Fruit fly (Drosophila melanogaster) whole organism, embryonic: Measurements from ENCODE around the gene dlg1.

Source experiments
- Blimp-1 ChIP-seq: fragments of 200-800 bp; sonication (Bioruptor generic); optimal IDR thresholded peaks from 3 replicates; lab custom pipeline; 2018; ENCODE audit warnings: missing biosample characterization, missing genetic modification characterization, mild to moderate bottlenecking, moderate library complexity, missing genetic modification reagents
- BtbVII ChIP-seq: fragments of 200-800 bp; sonication (Bioruptor generic); optimal IDR thresholded peaks from 3 replicates; lab custom pipeline; 2017; ENCODE audit warnings: missing biosample characterization, mild to moderate bottlenecking, missing genetic modification characterization
- CG10147 ChIP-seq: fragments of 200-800 bp; sonication (Bioruptor generic); optimal IDR thresholded peaks from 2 replicates; lab custom pipeline; 2019; ENCODE audit warnings: missing biosample characterization, mild to moderate bottlenecking, missing genetic modification characterization, moderate library complexity
- CG10543 ChIP-seq: fragments of 200-800 bp; sonication (Bioruptor generic); optimal IDR thresholded peaks from 3 replicates; lab custom pipeline; 2017; ENCODE audit warnings: missing biosample characterization, mild to moderate bottlenecking, missing genetic modification characterization, moderate library complexity
- CG11247 ChIP-seq: fragments of 200-800 bp; sonication (Bioruptor generic); IDR thresholded peaks from 2 replicates; pipeline ENCODE4 v1.3.6; 2022; ENCODE audit warnings: missing biosample characterization, missing genetic modification characterization
- CG12219 ChIP-seq: fragments of 200-800 bp; sonication (Bioruptor generic); optimal IDR thresholded peaks from 3 replicates; lab custom pipeline; 2018; ENCODE audit warnings: missing biosample characterization, mild to moderate bottlenecking, missing genetic modification characterization
- CG12299 ChIP-seq: fragments of 200-800 bp; sonication (Bioruptor generic); optimal IDR thresholded peaks from 2 replicates; lab custom pipeline; 2018; ENCODE audit warnings: missing biosample characterization, mild to moderate bottlenecking, missing genetic modification characterization
- CG1233 ChIP-seq: fragments of 200-800 bp; sonication (Bioruptor generic); optimal IDR thresholded peaks from 4 replicates; lab custom pipeline; 2018; ENCODE audit warnings: missing biosample characterization, mild to moderate bottlenecking, missing genetic modification characterization
- CG12769 ChIP-seq: fragments of 200-800 bp; sonication (Bioruptor generic); optimal IDR thresholded peaks from 2 replicates; lab custom pipeline; 2019; ENCODE audit warnings: missing biosample characterization, mild to moderate bottlenecking, missing genetic modification characterization, moderate library complexity
- CG13287 ChIP-seq: fragments of 200-800 bp; sonication (Bioruptor generic); IDR thresholded peaks from 2 replicates; pipeline ENCODE4 v1.3.6; 2022; ENCODE audit warnings: missing biosample characterization, missing genetic modification characterization; ENCODE audit not compliant: partially characterized antibody
- CG13424 ChIP-seq: fragments of 200-800 bp; sonication (Bioruptor generic); optimal IDR thresholded peaks from 2 replicates; lab custom pipeline; 2019; ENCODE audit warnings: missing biosample characterization, mild to moderate bottlenecking, missing genetic modification characterization, moderate library complexity
- CG3726 ChIP-seq: fragments of 200-800 bp; sonication (Bioruptor generic); IDR thresholded peaks from 3 replicates; pipeline ENCODE4, ENCODE4 v1.3.6; 2022; ENCODE audit warnings: missing biosample characterization, missing genetic modification characterization
- CG4424 ChIP-seq: fragments of 200-800 bp; sonication (Bioruptor generic); optimal IDR thresholded peaks from 3 replicates; lab custom pipeline; 2016; ENCODE audit warnings: missing biosample characterization, missing genetic modification characterization
- CG6683 ChIP-seq: fragments of 200-800 bp; sonication (Bioruptor generic); optimal IDR thresholded peaks from 2 replicates; lab custom pipeline; 2017; ENCODE audit warnings: missing biosample characterization, mild to moderate bottlenecking, missing genetic modification characterization, missing genetic modification reagents
- CG6854 ChIP-seq: fragments of 200-800 bp; sonication (Bioruptor generic); optimal IDR thresholded peaks from 3 replicates; lab custom pipeline; 2017; ENCODE audit warnings: missing biosample characterization, mild to moderate bottlenecking, missing genetic modification characterization
- CG9215 ChIP-seq: fragments of 200-800 bp; sonication (Bioruptor generic); IDR thresholded peaks from 2 replicates; pipeline ENCODE4 v1.3.6; 2022; ENCODE audit warnings: missing biosample characterization, missing genetic modification characterization
- CG9609 ChIP-seq: fragments of 200-800 bp; sonication (Bioruptor generic); optimal IDR thresholded peaks from 3 replicates; lab custom pipeline; 2016; ENCODE audit warnings: missing biosample characterization, missing genetic modification characterization
- CG9727 ChIP-seq: fragments of 200-800 bp; sonication (Bioruptor generic); optimal IDR thresholded peaks from 3 replicates; lab custom pipeline; 2017; ENCODE audit warnings: missing biosample characterization, mild to moderate bottlenecking, missing genetic modification characterization
- D19B ChIP-seq: fragments of 200-800 bp; sonication (Bioruptor generic); optimal IDR thresholded peaks from 2 replicates; lab custom pipeline; 2017; ENCODE audit warnings: missing biosample characterization, mild to moderate bottlenecking, missing genetic modification characterization
- Hmx ChIP-seq: fragments of 200-800 bp; sonication (Bioruptor generic); optimal IDR thresholded peaks from 2 replicates; lab custom pipeline; 2016; ENCODE audit warnings: missing biosample characterization, missing genetic modification characterization
- Lim3 ChIP-seq: fragments of 200-800 bp; sonication (Bioruptor generic); IDR thresholded peaks from 2 replicates; pipeline ENCODE4 v1.3.6; 2022; ENCODE audit warnings: missing biosample characterization, missing genetic modification characterization
- MESR4 ChIP-seq: fragments of 200-800 bp; sonication (Bioruptor generic); optimal IDR thresholded peaks from 2 replicates; lab custom pipeline; 2018; ENCODE audit warnings: missing biosample characterization, mild to moderate bottlenecking, missing genetic modification characterization, moderate library complexity
- MTF-1 ChIP-seq: fragments of 200-800 bp; sonication (Bioruptor generic); optimal IDR thresholded peaks from 2 replicates; lab custom pipeline; 2018; ENCODE audit warnings: missing biosample characterization, mild to moderate bottlenecking, missing genetic modification characterization, borderline replicate concordance
- Vsx1 ChIP-seq: fragments of 200-800 bp; sonication (Bioruptor generic); optimal IDR thresholded peaks from 2 replicates; lab custom pipeline; 2017; ENCODE audit warnings: missing biosample characterization, mild to moderate bottlenecking, missing genetic modification characterization, missing genetic modification reagents
- ac ChIP-seq: fragments of 200-800 bp; sonication (Bioruptor generic); optimal IDR thresholded peaks from 3 replicates; lab custom pipeline; 2017; ENCODE audit warnings: missing biosample characterization, mild to moderate bottlenecking, missing genetic modification characterization
- ase ChIP-seq: fragments of 200-800 bp; sonication (Bioruptor generic); IDR thresholded peaks from 3 replicates; pipeline ENCODE4 v1.3.6; 2022; ENCODE audit warnings: missing biosample characterization, missing genetic modification characterization
- az2 ChIP-seq: fragments of 200-800 bp; sonication (Bioruptor generic); optimal IDR thresholded peaks from 3 replicates; lab custom pipeline; 2016; ENCODE audit warnings: missing biosample characterization, missing genetic modification characterization
- bsh ChIP-seq, 2 experiments: fragments of 200-800 bp; sonication (Bioruptor generic); optimal IDR thresholded peaks; 2 replicates each; lab custom pipeline; 2017 to 2018; ENCODE audit warnings: mild to moderate bottlenecking in 2 of 2, missing biosample characterization in 2 of 2, missing genetic modification characterization in 2 of 2, moderate library complexity in 1 of 2
- caup ChIP-seq: fragments of 200-800 bp; sonication (Bioruptor generic); optimal IDR thresholded peaks from 3 replicates; lab custom pipeline; 2017; ENCODE audit warnings: missing biosample characterization, mild to moderate bottlenecking, missing genetic modification characterization, moderate library complexity; ENCODE audit not compliant: severe bottlenecking
- dmrt99B ChIP-seq: fragments of 200-800 bp; sonication (Bioruptor generic); optimal IDR thresholded peaks from 2 replicates; lab custom pipeline; 2018; ENCODE audit warnings: missing biosample characterization, mild to moderate bottlenecking, missing genetic modification characterization, moderate library complexity
- dpn ChIP-seq, 2 experiments: fragments of 200-800 bp; sonication (Bioruptor generic); optimal IDR thresholded peaks; 3 replicates each; lab custom pipeline; 2016; ENCODE audit warnings: missing biosample characterization in 2 of 2, missing genetic modification characterization in 2 of 2
- kah ChIP-seq: fragments of 200-800 bp; sonication (Bioruptor generic); optimal IDR thresholded peaks from 2 replicates; lab custom pipeline; 2018; ENCODE audit warnings: missing biosample characterization, mild to moderate bottlenecking, missing genetic modification characterization
- ken ChIP-seq: fragments of 200-800 bp; sonication (Bioruptor generic); IDR thresholded peaks from 3 replicates; pipeline ENCODE4 v1.3.6; 2022; ENCODE audit warnings: missing biosample characterization, missing genetic modification characterization
- luna ChIP-seq: fragments of 200-800 bp; sonication (Bioruptor generic); optimal IDR thresholded peaks from 2 replicates; lab custom pipeline; 2016; ENCODE audit warnings: missing biosample characterization, missing genetic modification characterization
- nmo ChIP-seq: fragments of 200-800 bp; sonication (Bioruptor generic); optimal IDR thresholded peaks from 2 replicates; lab custom pipeline; 2018; ENCODE audit warnings: missing biosample characterization, mild to moderate bottlenecking, missing genetic modification characterization, moderate library complexity
- pan ChIP-seq, 4 experiments: fragments of >200 bp in 3 of 4; fragments of 200-800 bp in 1 of 4; sonication (Bioruptor generic) in 1 of 4; optimal IDR thresholded peaks in 3 of 4; IDR thresholded peaks in 1 of 4; 2 replicates each; pipeline versions ENCODE4 v1.3.6 to Lab custom; 2017 to 2022; ENCODE audit warnings: missing biosample characterization in 2 of 4, missing genetic modification characterization in 2 of 4, mixed read lengths in 1 of 4
- pho ChIP-seq: fragments of 200-800 bp; sonication (Bioruptor generic); optimal IDR thresholded peaks from 2 replicates; lab custom pipeline; 2016; ENCODE audit warnings: missing biosample characterization, missing genetic modification characterization
- sens-2 ChIP-seq: fragments of 200-800 bp; sonication (Bioruptor generic); IDR thresholded peaks from 2 replicates; pipeline ENCODE4 v1.3.6; 2022; ENCODE audit warnings: missing biosample characterization, missing genetic modification characterization
- so ChIP-seq: fragments of 200-800 bp; sonication (Bioruptor generic); IDR thresholded peaks from 3 replicates; pipeline ENCODE4 v1.3.6; 2022; ENCODE audit warnings: missing biosample characterization, missing genetic modification characterization
- sqz ChIP-seq: fragments of 200-800 bp; sonication (Bioruptor generic); optimal IDR thresholded peaks from 3 replicates; lab custom pipeline; 2018; ENCODE audit warnings: missing biosample characterization, mild to moderate bottlenecking, missing genetic modification characterization
- stc ChIP-seq: fragments of 200-800 bp; sonication (Bioruptor generic); IDR thresholded peaks from 2 replicates; pipeline ENCODE4 v1.3.6; 2022; ENCODE audit warnings: missing biosample characterization, missing genetic modification characterization
- tap ChIP-seq: fragments of 200-800 bp; optimal IDR thresholded peaks from 3 replicates; lab custom pipeline; 2019; ENCODE audit warnings: missing biosample characterization, mild to moderate bottlenecking, missing genetic modification characterization, moderate library complexity
- vfl ChIP-seq: fragments of 200-800 bp; sonication (Bioruptor generic); optimal IDR thresholded peaks from 2 replicates; lab custom pipeline; 2016; ENCODE audit warnings: missing biosample characterization, missing genetic modification characterization
- zfh1 ChIP-seq: fragments of 200-800 bp; sonication (Bioruptor generic); IDR thresholded peaks from 3 replicates; pipeline ENCODE4 v1.3.6; 2022; ENCODE audit warnings: missing biosample characterization, missing genetic modification characterization

The dlg1 gene

DNA sequence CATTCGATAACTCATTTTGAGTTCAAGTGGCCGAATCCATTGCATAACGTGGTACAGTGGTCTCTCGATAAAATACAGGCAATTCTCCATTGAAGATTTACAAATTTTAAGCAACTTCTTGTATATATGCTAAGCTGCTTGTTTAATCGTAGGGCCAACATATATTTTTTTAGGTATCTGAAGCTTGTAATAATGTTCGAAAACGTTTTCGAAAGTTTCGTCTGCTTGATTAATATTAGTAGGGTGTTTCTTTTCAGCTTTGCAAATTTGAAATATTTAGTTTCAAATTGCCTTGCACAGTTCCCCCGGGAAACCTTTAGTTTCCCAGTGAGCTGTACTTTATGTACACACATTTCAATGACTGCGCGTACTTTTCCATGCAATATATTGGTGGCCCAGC is 10.3 kb downstream of the dlg1 start (continued):
- TF ChIP-seq CG9609 (GFP tag; lab: Kevin White, UChicago) (no peak), bsh (GFP tag; optimal IDR thresholded peaks at IDR 0.05; lab: Kevin White, UChicago) (peak in 1 of 2 experiments; percentile 13), Vsx1 (GFP tag; lab: Kevin White, UChicago) (no peak)

dm6 chrX:11382588-11382987 is 13.1 kb downstream of the dlg1 start:
- TF ChIP-seq so (no peak), CG4424 (GFP tag; lab: Kevin White, UChicago) (peak; percentile 93)

- peak; percentile 65 for TF ChIP-seq D19B (GFP tag; lab: Kevin White, UChicago)
- peak; percentile 1 for TF ChIP-seq CG12769
- TF ChIP-seq BtbVII (GFP tag; lab: Kevin White, UChicago) = no peak
- no peak for TF ChIP-seq ase
- no peak for TF ChIP-seq ac
- no peak for TF ChIP-seq luna
Measured at dm6 chrX:11383530-11383929, 14.1 kb downstream of the dlg1 start.

dm6 chrX:11384023-11384444 is 14.6 kb downstream of the dlg1 start:
- peak; percentile 74 for TF ChIP-seq ken (GFP tag; lab: Robert Waterston, UW)
- TF ChIP-seq dmrt99B = peak; percentile 76
- TF ChIP-seq sens-2 = no peak
- TF ChIP-seq CG6683 (GFP tag; lab: Kevin White, UChicago) = peak; percentile 42
- peak; percentile 77 for TF ChIP-seq CG9215 (GFP tag; lab: Robert Waterston, UW)
- no peak for TF ChIP-seq Hmx
- peak; percentile 62 to 63 for TF ChIP-seq dpn (GFP tag; optimal IDR thresholded peaks at IDR 0.05; lab: Kevin White, UChicago)
- TF ChIP-seq stc (GFP tag; lab: Robert Waterston, UW) = peak; percentile 58; the same call in 1 of the 2 replicates
- peak; percentile 81 for TF ChIP-seq CG11247 (GFP tag; lab: Robert Waterston, UW)
- peak; percentile 45; the same call in 1 of the 3 replicates for TF ChIP-seq zfh1 (GFP tag; lab: Robert Waterston, UW)
- peak; percentile 54 for TF ChIP-seq nmo (GFP tag; lab: Kevin White, UChicago)
- peak; percentile 68 for TF ChIP-seq CG10147
- no peak for TF ChIP-seq MESR4
- TF ChIP-seq az2 (GFP tag; lab: Kevin White, UChicago) = peak; percentile 21
- no peak for TF ChIP-seq bsh (GFP tag; optimal IDR thresholded peaks at IDR 0.05; lab: Kevin White, UChicago)
- peak; percentile 69 for TF ChIP-seq CG13424
- peak; percentile 62 for TF ChIP-seq CG10543 (GFP tag; lab: Kevin White, UChicago)
- TF ChIP-seq MTF-1 (GFP tag; lab: Kevin White, UChicago) = peak; percentile 9
- peak; percentile 43 for TF ChIP-seq CG12299 (tag; lab: Kevin White, UChicago)
- TF ChIP-seq Blimp-1 (GFP tag; lab: Kevin White, UChicago) = peak; percentile 29
- no peak for TF ChIP-seq CG13287 (GFP tag; lab: Robert Waterston, UW)
- peak; percentile 58 for TF ChIP-seq CG6854 (GFP tag; lab: Kevin White, UChicago)
- TF ChIP-seq kah = peak; percentile 2
- TF ChIP-seq pan (optimal IDR thresholded peaks at IDR 0.05; lab: Kevin White, UChicago) = no peak
- TF ChIP-seq pan (GFP tag; optimal IDR thresholded peaks at IDR 0.05 in 1 of 2, IDR thresholded peaks at IDR 0.05 in 1 of 2) = peak in 1 of 2 experiments; percentile 77
- no peak for TF ChIP-seq Lim3
- peak; percentile 78 for TF ChIP-seq caup (GFP tag; lab: Kevin White, UChicago)
- TF ChIP-seq pho (GFP tag; lab: Kevin White, UChicago) = peak; percentile 56
- TF ChIP-seq CG9727 (GFP tag; lab: Kevin White, UChicago) = peak; percentile 61
- peak; percentile 21 for TF ChIP-seq sqz (GFP tag; lab: Kevin White, UChicago)
- peak; percentile 30 for TF ChIP-seq CG12219 (GFP tag; lab: Kevin White, UChicago)
- peak; percentile 16 for TF ChIP-seq tap (tag; lab: Kevin White, UChicago)
- TF ChIP-seq CG1233 (GFP tag; lab: Kevin White, UChicago) = peak; percentile 53
- peak; percentile 61; the same call in 1 of the 3 replicates for TF ChIP-seq CG3726
- peak; percentile 47 for TF ChIP-seq vfl (GFP tag; lab: Kevin White, UChicago)
